Fruit fly (Drosophila melanogaster) whole organism, embryonic: ENCODE data around the gene CG4757.

ENCODE experiments used
- C15 ChIP-seq: fragments of 200-800 bp; sonication (Bioruptor generic); IDR thresholded peaks from 3 replicates; pipeline ENCODE4 v1.3.6; 2022; ENCODE audit warnings: missing biosample characterization, missing genetic modification characterization
- CG10565 ChIP-seq: fragments of 200-800 bp; sonication (Bioruptor generic); optimal IDR thresholded peaks from 3 replicates; lab custom pipeline; 2016; ENCODE audit warnings: missing biosample characterization, mild to moderate bottlenecking, missing genetic modification characterization
- CG12659 ChIP-seq: fragments of 200-800 bp; sonication (Bioruptor generic); optimal IDR thresholded peaks from 3 replicates; lab custom pipeline; 2017; ENCODE audit warnings: mild to moderate bottlenecking, missing biosample characterization, missing genetic modification reagents, missing genetic modification characterization
- CG15269 ChIP-seq: fragments of 200-800 bp; sonication (Bioruptor generic); optimal IDR thresholded peaks from 2 replicates; lab custom pipeline; 2018; ENCODE audit warnings: missing biosample characterization, mild to moderate bottlenecking, missing genetic modification characterization, moderate library complexity
- CG1792 ChIP-seq: fragments of 200-800 bp; sonication (Bioruptor generic); optimal IDR thresholded peaks from 2 replicates; lab custom pipeline; 2016; ENCODE audit warnings: missing biosample characterization, missing genetic modification characterization
- CG1832 ChIP-seq: fragments of 200-800 bp; sonication (Bioruptor generic); optimal IDR thresholded peaks from 2 replicates; lab custom pipeline; 2017; ENCODE audit warnings: missing biosample characterization, mild to moderate bottlenecking, missing genetic modification characterization, inconsistent platforms
- CG31365 ChIP-seq: fragments of 200-800 bp; sonication (Bioruptor generic); optimal IDR thresholded peaks from 2 replicates; lab custom pipeline; 2018; ENCODE audit warnings: missing biosample characterization, mild to moderate bottlenecking, missing genetic modification characterization
- CG32532 ChIP-seq: fragments of 200-800 bp; sonication (Bioruptor generic); IDR thresholded peaks from 2 replicates; pipeline ENCODE4 v1.3.6; 2022; ENCODE audit warnings: missing biosample characterization, missing genetic modification characterization
- CG3838 ChIP-seq: fragments of 200-800 bp; sonication (Bioruptor generic); optimal IDR thresholded peaks from 3 replicates; lab custom pipeline; 2016; ENCODE audit warnings: missing biosample characterization, missing genetic modification characterization
- CG4282 ChIP-seq: fragments of 200-800 bp; sonication (Bioruptor generic); optimal IDR thresholded peaks from 2 replicates; lab custom pipeline; 2016; ENCODE audit warnings: missing biosample characterization, missing genetic modification characterization
- CG4360 ChIP-seq: fragments of 200-800 bp; sonication (Bioruptor generic); IDR thresholded peaks from 2 replicates; pipeline ENCODE4 v1.3.6; 2022; ENCODE audit warnings: missing biosample characterization, missing genetic modification characterization
- CG6654 ChIP-seq: fragments of 200-800 bp; sonication (Bioruptor generic); optimal IDR thresholded peaks from 2 replicates; lab custom pipeline; 2017; ENCODE audit warnings: missing biosample characterization, mild to moderate bottlenecking, missing genetic modification characterization
- CG6791 ChIP-seq: fragments of 200-800 bp; sonication (Bioruptor generic); IDR thresholded peaks from 3 replicates; pipeline ENCODE4 v1.3.6; 2022; ENCODE audit warnings: missing biosample characterization, missing genetic modification characterization; ENCODE audit not compliant: partially characterized antibody
- CG7839 ChIP-seq: fragments of 200-800 bp; sonication (Bioruptor generic); optimal IDR thresholded peaks from 3 replicates; lab custom pipeline; 2018; ENCODE audit warnings: missing biosample characterization, mild to moderate bottlenecking, missing genetic modification characterization, moderate library complexity
- CG8359 ChIP-seq: fragments of 200-800 bp; sonication (Bioruptor generic); optimal IDR thresholded peaks from 2 replicates; lab custom pipeline; 2017; ENCODE audit warnings: missing biosample characterization, mild to moderate bottlenecking, missing genetic modification characterization, borderline replicate concordance
- D19B ChIP-seq: fragments of 200-800 bp; sonication (Bioruptor generic); optimal IDR thresholded peaks from 2 replicates; lab custom pipeline; 2017; ENCODE audit warnings: missing biosample characterization, mild to moderate bottlenecking, missing genetic modification characterization
- Dad ChIP-seq: fragments of 200-800 bp; sonication (Bioruptor generic); optimal IDR thresholded peaks from 3 replicates; lab custom pipeline; 2016; ENCODE audit warnings: missing biosample characterization, missing genetic modification characterization
- Dll ChIP-seq: fragments of 200-800 bp; sonication (Bioruptor generic); IDR thresholded peaks from 4 replicates; pipeline ENCODE4 v1.3.6; 2022; ENCODE audit warnings: missing biosample characterization, missing genetic modification characterization; ENCODE audit not compliant: partially characterized antibody
- Ets65A ChIP-seq: fragments of 200-800 bp; sonication (Bioruptor generic); peaks from one replicate; lab custom pipeline; 2016; ENCODE audit warnings: missing biosample characterization, missing genetic modification characterization
- H2.0 ChIP-seq: fragments of 200-800 bp; sonication (Bioruptor generic); IDR thresholded peaks from 2 replicates; pipeline ENCODE4 v1.3.6; 2022; ENCODE audit warnings: missing biosample characterization, missing genetic modification characterization
- HHEX ChIP-seq: fragments of 200-800 bp; sonication (Bioruptor generic); optimal IDR thresholded peaks from 3 replicates; lab custom pipeline; 2017; ENCODE audit warnings: missing biosample characterization, mild to moderate bottlenecking, missing genetic modification characterization, missing genetic modification reagents
- Hey ChIP-seq: fragments of 200-800 bp; sonication (Bioruptor generic); optimal IDR thresholded peaks from 3 replicates; lab custom pipeline; 2018; ENCODE audit warnings: missing biosample characterization, mild to moderate bottlenecking, missing genetic modification characterization
- Jarid2 ChIP-seq: fragments of 200-800 bp; sonication (Bioruptor generic); optimal IDR thresholded peaks from 3 replicates; lab custom pipeline; 2017; ENCODE audit warnings: mild to moderate bottlenecking, missing biosample characterization, missing genetic modification reagents, missing genetic modification characterization
- Mes4 ChIP-seq: fragments of 200-800 bp; sonication (Bioruptor generic); optimal IDR thresholded peaks from 2 replicates; lab custom pipeline; 2016; ENCODE audit warnings: missing biosample characterization, missing genetic modification characterization
- Mrtf ChIP-seq: fragments of 200-800 bp; sonication (Bioruptor generic); IDR thresholded peaks from 3 replicates; pipeline ENCODE4 v1.3.6; 2022; ENCODE audit warnings: missing biosample characterization, missing genetic modification characterization
- NC2β ChIP-seq: fragments of 200-800 bp; sonication (Bioruptor generic); optimal IDR thresholded peaks from 2 replicates; lab custom pipeline; 2016; ENCODE audit warnings: missing biosample characterization, missing genetic modification characterization
- Poxn ChIP-seq: fragments of 200-800 bp; sonication (Bioruptor generic); IDR thresholded peaks from 2 replicates; pipeline ENCODE4 v1.3.6; 2022; ENCODE audit warnings: missing biosample characterization, missing genetic modification characterization
- Rfx ChIP-seq: fragments of 200-800 bp; sonication (Bioruptor generic); IDR thresholded peaks from 2 replicates; pipeline ENCODE4 v1.3.6; 2022; ENCODE audit warnings: missing biosample characterization, missing genetic modification characterization
- Ssrp ChIP-seq: fragments of 200-800 bp; sonication (Bioruptor generic); optimal IDR thresholded peaks from 2 replicates; lab custom pipeline; 2018; ENCODE audit warnings: missing biosample characterization, mild to moderate bottlenecking, missing genetic modification characterization, moderate library complexity
- Vsx1 ChIP-seq: fragments of 200-800 bp; sonication (Bioruptor generic); optimal IDR thresholded peaks from 2 replicates; lab custom pipeline; 2017; ENCODE audit warnings: missing biosample characterization, mild to moderate bottlenecking, missing genetic modification characterization, missing genetic modification reagents
- ac ChIP-seq: fragments of 200-800 bp; sonication (Bioruptor generic); optimal IDR thresholded peaks from 3 replicates; lab custom pipeline; 2017; ENCODE audit warnings: missing biosample characterization, mild to moderate bottlenecking, missing genetic modification characterization
- bab2 ChIP-seq: fragments of 200-800 bp; sonication (Bioruptor generic); optimal IDR thresholded peaks from 2 replicates; lab custom pipeline; 2016; ENCODE audit warnings: missing biosample characterization, missing genetic modification characterization
- btn ChIP-seq: fragments of 200-800 bp; sonication (Bioruptor generic); optimal IDR thresholded peaks from 2 replicates; lab custom pipeline; 2016; ENCODE audit warnings: missing biosample characterization, missing genetic modification characterization
- chinmo ChIP-seq: fragments of 200-800 bp; sonication (Bioruptor generic); IDR thresholded peaks from 4 replicates; pipeline ENCODE4 v1.3.6; 2022; ENCODE audit warnings: missing biosample characterization, missing genetic modification characterization; ENCODE audit not compliant: partially characterized antibody
- dpn ChIP-seq, 2 experiments: fragments of 200-800 bp; sonication (Bioruptor generic); optimal IDR thresholded peaks; 3 replicates each; lab custom pipeline; 2016; ENCODE audit warnings: missing biosample characterization in 2 of 2, missing genetic modification characterization in 2 of 2
- exex ChIP-seq: fragments of 200-800 bp; sonication (Bioruptor generic); optimal IDR thresholded peaks from 4 replicates; lab custom pipeline; 2018; ENCODE audit warnings: missing biosample characterization, mild to moderate bottlenecking, missing genetic modification characterization, moderate library complexity
- gro ChIP-seq: fragments of 200-800 bp; sonication (Bioruptor generic); optimal IDR thresholded peaks from 2 replicates; lab custom pipeline; 2016; ENCODE audit warnings: missing biosample characterization, missing genetic modification characterization
- gsb ChIP-seq: fragments of 200-800 bp; sonication (Bioruptor generic); IDR thresholded peaks from 2 replicates; pipeline ENCODE4 v1.3.6; 2022; ENCODE audit warnings: missing biosample characterization, missing genetic modification characterization
- jumu ChIP-seq: fragments of 200-800 bp; sonication (Bioruptor generic); optimal IDR thresholded peaks from 3 replicates; lab custom pipeline; 2016; ENCODE audit warnings: missing biosample characterization, missing genetic modification characterization
- kah ChIP-seq: fragments of 200-800 bp; sonication (Bioruptor generic); optimal IDR thresholded peaks from 2 replicates; lab custom pipeline; 2018; ENCODE audit warnings: missing biosample characterization, mild to moderate bottlenecking, missing genetic modification characterization
- klu ChIP-seq: fragments of 200-800 bp; sonication (Bioruptor generic); IDR thresholded peaks from 2 replicates; pipeline ENCODE4 v1.3.6; 2022; ENCODE audit warnings: missing biosample characterization, missing genetic modification characterization
- kni ChIP-seq: fragments of 200-800 bp; sonication (Bioruptor generic); optimal IDR thresholded peaks from 3 replicates; lab custom pipeline; 2017; ENCODE audit warnings: mild to moderate bottlenecking, missing biosample characterization, missing genetic modification reagents, missing genetic modification characterization
- lab ChIP-seq: fragments of 200-800 bp; sonication (Bioruptor generic); optimal IDR thresholded peaks from 3 replicates; lab custom pipeline; 2017; ENCODE audit warnings: missing biosample characterization, missing genetic modification characterization, mild to moderate bottlenecking, moderate library complexity, missing genetic modification reagents
- mirr ChIP-seq: fragments of 200-800 bp; sonication (Bioruptor generic); optimal IDR thresholded peaks from 3 replicates; lab custom pipeline; 2018; ENCODE audit warnings: missing biosample characterization, mild to moderate bottlenecking, missing genetic modification characterization
- sr ChIP-seq: fragments of 200-800 bp; sonication (Bioruptor generic); IDR thresholded peaks from 3 replicates; pipeline ENCODE4 v1.3.6; 2022; ENCODE audit warnings: missing biosample characterization, missing genetic modification characterization
- tll ChIP-seq, 2 experiments: fragments of 200-800 bp in 1 of 2; fragments of >200 bp in 1 of 2; sonication (Bioruptor generic) in 1 of 2; optimal IDR thresholded peaks; 2 replicates each; lab custom pipeline; 2017 to 2019; ENCODE audit warnings: missing biosample characterization in 2 of 2, missing genetic modification characterization in 2 of 2, mild to moderate bottlenecking in 1 of 2, moderate library complexity in 1 of 2
- trem ChIP-seq: fragments of 200-800 bp; optimal IDR thresholded peaks from 3 replicates; lab custom pipeline; 2019; ENCODE audit warnings: missing biosample characterization, mild to moderate bottlenecking, missing genetic modification characterization, moderate library complexity
- wdn ChIP-seq: fragments of 200-800 bp; sonication (Bioruptor generic); IDR thresholded peaks from 2 replicates; pipeline ENCODE4 v1.3.6; 2022; ENCODE audit warnings: missing biosample characterization, missing genetic modification characterization
- zen ChIP-seq: fragments of 200-800 bp; sonication (Bioruptor generic); optimal IDR thresholded peaks from 3 replicates; lab custom pipeline; 2018; ENCODE audit warnings: missing biosample characterization, mild to moderate bottlenecking, missing genetic modification characterization, moderate library complexity

Gene CG4757

DNA sequence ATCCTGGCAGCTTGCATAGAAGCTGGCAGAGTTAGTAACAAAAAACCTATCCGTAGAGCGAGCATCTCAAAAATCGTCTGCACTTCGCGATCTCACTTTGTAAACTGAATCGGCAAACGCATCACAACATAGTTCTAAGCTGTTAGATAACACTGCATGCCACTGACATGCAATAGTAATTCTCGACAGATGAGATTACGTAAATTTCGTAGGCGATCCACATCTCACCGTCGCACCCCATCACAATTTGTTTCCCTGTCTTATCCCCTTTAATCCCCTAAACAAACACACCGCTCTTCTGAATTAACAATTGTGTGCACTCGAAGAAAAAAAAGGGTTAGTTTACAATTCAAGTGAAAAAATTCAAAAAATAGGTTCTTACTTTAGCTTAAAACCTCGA is 9.1 kb downstream of the CG4757 start, which contains the start of gene Ugt35B1:
Gene Ugt35B1, minus strand, starts transcription at position 101 of the 400 bp plus-strand sequence.
- TF ChIP-seq H2.0 (GFP tag; lab: Robert Waterston, UW) = no peak
- TF ChIP-seq jumu (GFP tag; lab: Kevin White, UChicago) = no peak
- no peak for TF ChIP-seq chinmo (GFP tag; lab: Robert Waterston, UW)
- TF ChIP-seq CG6791 = no peak
- TF ChIP-seq gro (GFP tag; lab: Kevin White, UChicago) = no peak
- TF ChIP-seq lab = no peak
- TF ChIP-seq Poxn (GFP tag; lab: Robert Waterston, UW) = no peak
- TF ChIP-seq CG4282 (GFP tag; lab: Kevin White, UChicago) = no peak
- no peak for TF ChIP-seq CG4360 (GFP tag; lab: Robert Waterston, UW)
- no peak for TF ChIP-seq dpn (GFP tag; optimal IDR thresholded peaks at IDR 0.05; lab: Kevin White, UChicago)
- TF ChIP-seq kah = no peak
- no peak for TF ChIP-seq CG1832 (GFP tag; lab: Kevin White, UChicago)
- no peak for TF ChIP-seq Jarid2
- no peak for TF ChIP-seq Ssrp (tag; lab: Kevin White, UChicago)
- no peak for TF ChIP-seq bab2 (GFP tag; lab: Kevin White, UChicago)
- no peak for TF ChIP-seq Mrtf (GFP tag; lab: Robert Waterston, UW)
- TF ChIP-seq HHEX = no peak

DNA sequence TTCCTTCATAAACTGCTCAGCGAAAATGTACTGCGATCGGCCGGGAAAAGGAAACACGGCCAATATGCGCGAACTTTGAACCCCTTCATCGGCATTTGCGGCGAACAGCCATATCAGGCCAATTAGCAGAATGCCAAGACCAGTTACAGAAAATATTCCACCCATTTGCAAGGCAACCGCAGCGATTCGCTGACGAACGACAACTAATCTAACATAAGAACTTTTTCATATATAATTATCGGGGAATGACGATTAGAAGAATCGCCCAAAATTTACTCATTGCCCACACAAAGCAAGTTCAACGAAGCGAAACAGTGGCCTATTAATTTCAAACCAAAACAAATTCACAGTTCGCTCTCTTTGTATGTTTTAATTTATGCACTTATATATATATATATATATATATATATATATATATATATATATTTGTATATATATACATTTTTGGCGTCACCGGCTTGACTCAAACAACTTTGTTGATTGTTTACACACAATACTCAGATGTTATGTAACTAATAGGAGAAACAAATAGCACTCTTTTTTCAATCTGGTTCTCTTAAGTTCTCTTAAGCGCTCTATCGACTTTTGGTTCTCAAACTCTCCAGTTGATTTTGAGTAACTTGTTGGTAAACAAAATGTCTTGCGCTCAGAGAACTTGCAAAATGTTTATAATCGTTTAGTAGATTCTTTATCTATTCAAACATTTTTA is 11.6 kb downstream of the CG4757 start, which contains the start of gene Ugt35A1:
Gene Ugt35A1, minus strand, starts transcription at position 205 of the 709 bp plus-strand sequence.
- TF ChIP-seq btn (GFP tag; lab: Kevin White, UChicago) (no peak), mirr (GFP tag; lab: Kevin White, UChicago) (peak; percentile 68), lab (peak; percentile 51), CG12659 (GFP tag; lab: Kevin White, UChicago) (no peak), Vsx1 (GFP tag; lab: Kevin White, UChicago) (peak; percentile 89), Ets65A (GFP tag; lab: Kevin White, UChicago) (no peak), CG3838 (GFP tag; lab: Kevin White, UChicago) (no peak), Rfx (GFP tag; lab: Robert Waterston, UW) (0 out of 2 replicates have a peak, but pooled peaks have one; percentile 7), sr (no peak), wdn (GFP tag; lab: Robert Waterston, UW) (no peak), Dad (no peak), gsb (no peak), CG10565 (GFP tag; lab: Kevin White, UChicago) (no peak), CG7839 (tag; lab: Kevin White, UChicago) (no peak), kni (no peak), ac (no peak), D19B (no peak), zen (tag; lab: Kevin White, UChicago) (no peak), C15 (no peak), CG32532 (GFP tag; lab: Robert Waterston, UW) (peak; percentile 7; the same call in 1 of the 2 replicates), CG8359 (GFP tag; lab: Kevin White, UChicago) (no peak), NC2β (GFP tag; lab: Kevin White, UChicago) (no peak), CG6654 (no peak), exex (tag; lab: Kevin White, UChicago) (peak; percentile 91), klu (GFP tag; lab: Robert Waterston, UW) (no peak), CG1792 (GFP tag; lab: Kevin White, UChicago) (no peak), trem (tag; lab: Kevin White, UChicago) (no peak), Hey (tag; lab: Kevin White, UChicago) (no peak), CG31365 (tag; lab: Kevin White, UChicago) (no peak), tll (GFP tag; optimal IDR thresholded peaks at IDR 0.05; lab: Kevin White, UChicago) (no peak), Mes4 (GFP tag; lab: Kevin White, UChicago) (no peak), CG15269 (tag; lab: Kevin White, UChicago) (no peak), Dll (GFP tag; lab: Robert Waterston, UW) (no peak)
